Worm (Caenorhabditis elegans): Measurements from ENCODE around the gene F57B9.1.
A peak's percentile ranks its signal among the peaks of the same experiment; 100 is the strongest.

F57B9.1 gene

ce11 chrIII:6961937-6962504 is at the start of gene F57B9.1, which contains the start of gene rpn-6.1 (continued):
- TF ChIP-seq mdl-1 (tag; optimal IDR thresholded peaks at IDR 0.05) = no peak
- TF ChIP-seq nhr-28 (tag; optimal IDR thresholded peaks at IDR 0.05) = no peak
- no peak for TF ChIP-seq ceh-8 (GFP tag; optimal IDR thresholded peaks at IDR 0.05)
- TF ChIP-seq egl-13 (tag; optimal IDR thresholded peaks at IDR 0.05) = no peak
- no peak for TF ChIP-seq elt-2 (tag; optimal IDR thresholded peaks at IDR 0.05)
- TF ChIP-seq lin-14 (GFP tag; optimal IDR thresholded peaks at IDR 0.05) = peak; percentile 40
- no peak for TF ChIP-seq fkh-10 (GFP tag; optimal IDR thresholded peaks at IDR 0.05)
- TF ChIP-seq mef-2 (tag; optimal IDR thresholded peaks at IDR 0.05) = no peak
- no peak for TF ChIP-seq ztf-4 (tag; optimal IDR thresholded peaks at IDR 0.05)
- no peak for TF ChIP-seq rnt-1 (tag; optimal IDR thresholded peaks at IDR 0.05)
- no peak for TF ChIP-seq sptf-1 (tag; optimal IDR thresholded peaks at IDR 0.05)
- no peak for TF ChIP-seq egl-27 (tag; optimal IDR thresholded peaks at IDR 0.05)
- no peak for TF ChIP-seq unc-86 (tag; optimal IDR thresholded peaks at IDR 0.05)
- TF ChIP-seq lsy-2 (tag; optimal IDR thresholded peaks at IDR 0.05) = peak in 1 of 2 experiments; percentile 64
- no peak for TF ChIP-seq zag-1 (tag; optimal IDR thresholded peaks at IDR 0.05)
- no peak for TF ChIP-seq dsc-1 (tag; optimal IDR thresholded peaks at IDR 0.05)
- TF ChIP-seq F16B12.6 (tag; optimal IDR thresholded peaks at IDR 0.05) = no peak
- TF ChIP-seq nhr-47 (tag; optimal IDR thresholded peaks at IDR 0.05) = no peak
- no peak for TF ChIP-seq jun-1 (tag; optimal IDR thresholded peaks at IDR 0.05)
- TF ChIP-seq nhr-11 (tag; optimal IDR thresholded peaks at IDR 0.05) = no peak
- no peak for TF ChIP-seq lin-13 (GFP tag; optimal IDR thresholded peaks at IDR 0.05)
- TF ChIP-seq swsn-7 (tag; optimal IDR thresholded peaks at IDR 0.05) = no peak
- no peak for TF ChIP-seq hpl-2 (GFP tag; optimal IDR thresholded peaks at IDR 0.05)
- peak; percentile 29 for TF ChIP-seq nhr-20 (tag; optimal IDR thresholded peaks at IDR 0.05)
- no peak for TF ChIP-seq skn-1 (tag; optimal IDR thresholded peaks at IDR 0.05)
- TF ChIP-seq fos-1 (tag; optimal IDR thresholded peaks at IDR 0.05) = no peak
- no peak for TF ChIP-seq ceh-88 (GFP tag; IDR thresholded peaks at IDR 0.05)
- no peak for TF ChIP-seq nhr-237 (tag; optimal IDR thresholded peaks at IDR 0.05)
- TF ChIP-seq ces-1 (GFP tag; optimal IDR thresholded peaks at IDR 0.05) = no peak
- TF ChIP-seq fkh-8 (tag; optimal IDR thresholded peaks at IDR 0.05) = no peak
- TF ChIP-seq snu-23 (GFP tag; optimal IDR thresholded peaks at IDR 0.05) = peak; percentile 36
- no peak for TF ChIP-seq nhr-12 (tag; optimal IDR thresholded peaks at IDR 0.05)

ce11 chrIII:6912381-6912780 is 49.5 kb upstream of the F57B9.1 start, which contains the start of gene pdf-1:
TSS of gene pdf-1 (minus strand) at chrIII:6912481.
- TF ChIP-seq lin-14 (GFP tag; optimal IDR thresholded peaks at IDR 0.05) = peak; percentile 2
- no peak for TF ChIP-seq aly-2 (tag; optimal IDR thresholded peaks at IDR 0.05)

ce11 chrIII:6914840-6915239 is 47.0 kb upstream of the F57B9.1 start:
- no peak for TF ChIP-seq zip-4 (GFP tag; optimal IDR thresholded peaks at IDR 0.05)
- peak; percentile 3 for TF ChIP-seq nhr-71 (tag; optimal IDR thresholded peaks at IDR 0.05)
- TF ChIP-seq unc-86 (tag; optimal IDR thresholded peaks at IDR 0.05) = peak; percentile 6
- TF ChIP-seq ces-1 (GFP tag; optimal IDR thresholded peaks at IDR 0.05) = no peak
- peak; percentile 62 for TF ChIP-seq lin-14 (GFP tag; optimal IDR thresholded peaks at IDR 0.05)

- TF ChIP-seq alr-1 (tag; optimal IDR thresholded peaks at IDR 0.05; ENCODE audit: borderline replicate concordance) (no peak), ztf-11 (tag; optimal IDR thresholded peaks at IDR 0.05) (no peak), nhr-76 (tag; optimal IDR thresholded peaks at IDR 0.05) (no peak), pag-3 (tag; optimal IDR thresholded peaks at IDR 0.05; ENCODE audit: borderline replicate concordance, insufficient read depth) (no peak), ceh-8 (GFP tag; optimal IDR thresholded peaks at IDR 0.05) (no peak), nhr-19 (GFP tag; conservative IDR thresholded peaks at IDR 0.05) (no peak), tlp-1 (tag; optimal IDR thresholded peaks at IDR 0.05) (no peak), unc-98 (GFP tag; IDR thresholded peaks at IDR 0.05) (no peak), lin-39 (tag; optimal IDR thresholded peaks at IDR 0.05) (no peak), C04F5.9 (tag; optimal IDR thresholded peaks at IDR 0.05) (no peak), sup-37 (GFP tag; optimal IDR thresholded peaks at IDR 0.05) (no peak), mab-9 (GFP tag; IDR thresholded peaks at IDR 0.05) (no peak), nhr-12 (tag; optimal IDR thresholded peaks at IDR 0.05) (no peak), C34B4.2 (tag; optimal IDR thresholded peaks at IDR 0.05) (no peak), xbp-1 (tag; optimal IDR thresholded peaks at IDR 0.05) (no peak), aly-2 (tag; optimal IDR thresholded peaks at IDR 0.05) (no peak)
Observed at ce11 chrIII:6928725-6929124, 33.2 kb upstream of the F57B9.1 start, which contains the start of gene flap-1. TSS of gene flap-1 (minus strand) at chrIII:6928825.

All from whole organism, L1 larva.